Fruit fly (Drosophila melanogaster) whole organism, embryonic: ENCODE measurements around the gene CG6843.

Source experiments
- CG10543 ChIP-seq: fragments of 200-800 bp; sonication (Bioruptor generic); optimal IDR thresholded peaks from 3 replicates; lab custom pipeline; 2017; ENCODE audit warnings: missing biosample characterization, mild to moderate bottlenecking, missing genetic modification characterization, moderate library complexity
- CG10565 ChIP-seq: fragments of 200-800 bp; sonication (Bioruptor generic); optimal IDR thresholded peaks from 3 replicates; lab custom pipeline; 2016; ENCODE audit warnings: missing biosample characterization, mild to moderate bottlenecking, missing genetic modification characterization
- CG12299 ChIP-seq: fragments of 200-800 bp; sonication (Bioruptor generic); optimal IDR thresholded peaks from 2 replicates; lab custom pipeline; 2018; ENCODE audit warnings: missing biosample characterization, mild to moderate bottlenecking, missing genetic modification characterization
- CG1233 ChIP-seq: fragments of 200-800 bp; sonication (Bioruptor generic); optimal IDR thresholded peaks from 4 replicates; lab custom pipeline; 2018; ENCODE audit warnings: missing biosample characterization, mild to moderate bottlenecking, missing genetic modification characterization
- CG12769 ChIP-seq: fragments of 200-800 bp; sonication (Bioruptor generic); optimal IDR thresholded peaks from 2 replicates; lab custom pipeline; 2019; ENCODE audit warnings: missing biosample characterization, mild to moderate bottlenecking, missing genetic modification characterization, moderate library complexity
- CG13123 ChIP-seq: fragments of 200-800 bp; sonication (Bioruptor generic); optimal IDR thresholded peaks from 2 replicates; lab custom pipeline; 2016; ENCODE audit warnings: missing biosample characterization, missing genetic modification characterization
- CG15479 ChIP-seq: fragments of 200-800 bp; sonication (Bioruptor generic); optimal IDR thresholded peaks from 3 replicates; lab custom pipeline; 2019; ENCODE audit warnings: missing biosample characterization, mild to moderate bottlenecking, missing genetic modification characterization, moderate library complexity
- CG16779 ChIP-seq: fragments of 200-800 bp; sonication (Bioruptor generic); IDR thresholded peaks from 2 replicates; pipeline ENCODE4 v1.3.6; 2022; ENCODE audit warnings: missing biosample characterization, missing genetic modification characterization
- CG16815 ChIP-seq: fragments of 200-800 bp; sonication (Bioruptor generic); optimal IDR thresholded peaks from 3 replicates; lab custom pipeline; 2017; ENCODE audit warnings: missing biosample characterization, mild to moderate bottlenecking, missing genetic modification characterization
- CG17359 ChIP-seq: fragments of 200-800 bp; sonication (Bioruptor generic); optimal IDR thresholded peaks from 3 replicates; lab custom pipeline; 2018; ENCODE audit warnings: missing biosample characterization, mild to moderate bottlenecking, missing genetic modification characterization, moderate library complexity
- CG18262 ChIP-seq: fragments of 200-800 bp; optimal IDR thresholded peaks from 3 replicates; lab custom pipeline; 2019; ENCODE audit warnings: missing biosample characterization, mild to moderate bottlenecking, missing genetic modification characterization, moderate library complexity
- CG30431 ChIP-seq: fragments of 200-800 bp; sonication (Bioruptor generic); optimal IDR thresholded peaks from 2 replicates; lab custom pipeline; 2017; ENCODE audit warnings: missing biosample characterization, missing genetic modification characterization
- CG3163 ChIP-seq: fragments of 200-800 bp; sonication (Bioruptor generic); optimal IDR thresholded peaks from 3 replicates; lab custom pipeline; 2016; ENCODE audit warnings: missing biosample characterization, missing genetic modification characterization
- CG34376 ChIP-seq: fragments of 200-800 bp; sonication (Bioruptor generic); optimal IDR thresholded peaks from 2 replicates; lab custom pipeline; 2018; ENCODE audit warnings: missing biosample characterization, mild to moderate bottlenecking, missing genetic modification characterization
- CG5180 ChIP-seq: fragments of 200-800 bp; sonication (Bioruptor generic); optimal IDR thresholded peaks from 3 replicates; lab custom pipeline; 2017; ENCODE audit warnings: missing biosample characterization, missing genetic modification characterization, mild to moderate bottlenecking, moderate library complexity, missing genetic modification reagents
- CG9932 ChIP-seq: fragments of 200-800 bp; sonication (Bioruptor generic); IDR thresholded peaks from 2 replicates; pipeline ENCODE4 v1.3.6; 2022; ENCODE audit warnings: missing biosample characterization, missing genetic modification characterization
- D19A ChIP-seq: fragments of 200-800 bp; optimal IDR thresholded peaks from 3 replicates; lab custom pipeline; 2019; ENCODE audit warnings: missing biosample characterization, mild to moderate bottlenecking, missing genetic modification characterization, moderate library complexity
- Ets97D ChIP-seq: fragments of 200-800 bp; sonication (Bioruptor generic); optimal IDR thresholded peaks from 3 replicates; lab custom pipeline; 2016; ENCODE audit warnings: missing biosample characterization, missing genetic modification characterization
- Hand ChIP-seq: fragments of 200-800 bp; sonication (Bioruptor generic); optimal IDR thresholded peaks from 2 replicates; lab custom pipeline; 2017; ENCODE audit warnings: mild to moderate bottlenecking, missing biosample characterization, missing genetic modification reagents, missing genetic modification characterization
- Hr3 ChIP-seq: fragments of 200-800 bp; sonication (Bioruptor generic); optimal IDR thresholded peaks from 3 replicates; lab custom pipeline; 2016; ENCODE audit warnings: missing biosample characterization, missing genetic modification characterization
- Jarid2 ChIP-seq: fragments of 200-800 bp; sonication (Bioruptor generic); optimal IDR thresholded peaks from 3 replicates; lab custom pipeline; 2017; ENCODE audit warnings: mild to moderate bottlenecking, missing biosample characterization, missing genetic modification reagents, missing genetic modification characterization
- Lhr ChIP-seq: fragments of 200-800 bp; sonication (Bioruptor generic); optimal IDR thresholded peaks from 3 replicates; lab custom pipeline; 2017; ENCODE audit warnings: mild to moderate bottlenecking, missing biosample characterization, missing genetic modification reagents, missing genetic modification characterization
- Max ChIP-seq: fragments of 200-800 bp; sonication (Bioruptor generic); optimal IDR thresholded peaks from 2 replicates; lab custom pipeline; 2016; ENCODE audit warnings: missing biosample characterization, mild to moderate bottlenecking, missing genetic modification characterization
- Med ChIP-seq: fragments of 200-800 bp; sonication (Bioruptor generic); peaks from one replicate; lab custom pipeline; 2016; ENCODE audit warnings: missing biosample characterization, missing genetic modification characterization, mild to moderate bottlenecking, inconsistent platforms, moderate library complexity
- Rx ChIP-seq: fragments of 200-800 bp; sonication (Bioruptor generic); IDR thresholded peaks from 2 replicates; pipeline ENCODE4 v1.3.6; 2022; ENCODE audit warnings: missing biosample characterization, missing genetic modification characterization
- Taf1 ChIP-seq: fragments of 200-800 bp; sonication (Bioruptor generic); IDR thresholded peaks from 2 replicates; pipeline ENCODE4 v1.3.6; 2022; ENCODE audit warnings: missing biosample characterization, missing genetic modification characterization
- btn ChIP-seq: fragments of 200-800 bp; sonication (Bioruptor generic); optimal IDR thresholded peaks from 2 replicates; lab custom pipeline; 2016; ENCODE audit warnings: missing biosample characterization, missing genetic modification characterization
- chif ChIP-seq, 2 experiments: fragments of 200-800 bp; sonication (Bioruptor generic); optimal IDR thresholded peaks; 3 replicates each; lab custom pipeline; 2016; ENCODE audit warnings: missing biosample characterization in 2 of 2, missing genetic modification characterization in 2 of 2
- croc ChIP-seq: fragments of 200-800 bp; sonication (Bioruptor generic); conservative IDR thresholded peaks from 3 replicates; pipeline ENCODE4 v1.3.6; 2022; ENCODE audit warnings: missing biosample characterization, missing genetic modification characterization
- da ChIP-seq: fragments of 200-800 bp; sonication (Bioruptor generic); optimal IDR thresholded peaks from 2 replicates; lab custom pipeline; 2016; ENCODE audit warnings: missing biosample characterization, missing genetic modification characterization
- eyg ChIP-seq: fragments of 200-800 bp; sonication (Bioruptor generic); optimal IDR thresholded peaks from 3 replicates; lab custom pipeline; 2016; ENCODE audit warnings: missing biosample characterization, missing genetic modification characterization
- grn ChIP-seq: fragments of 200-800 bp; sonication (Bioruptor generic); optimal IDR thresholded peaks from 3 replicates; lab custom pipeline; 2017; ENCODE audit warnings: missing biosample characterization, missing genetic modification characterization
- gsb-n ChIP-seq: fragments of 200-800 bp; sonication (Bioruptor generic); optimal IDR thresholded peaks from 3 replicates; lab custom pipeline; 2018; ENCODE audit warnings: missing biosample characterization, mild to moderate bottlenecking, missing genetic modification characterization
- hkb ChIP-seq, 2 experiments: fragments of 200-800 bp in 1 of 2; fragments of >200 bp in 1 of 2; sonication (Bioruptor generic) in 1 of 2; IDR thresholded peaks in 1 of 2; optimal IDR thresholded peaks in 1 of 2; 2 replicates each; pipeline versions ENCODE4 v1.3.6 to Lab custom; 2017 to 2022; ENCODE audit warnings: missing biosample characterization in 1 of 2, missing genetic modification characterization in 1 of 2
- hth ChIP-seq: fragments of >200 bp; optimal IDR thresholded peaks from 2 replicates; lab custom pipeline; 2017; ENCODE audit warnings: inconsistent platforms
- jumu ChIP-seq: fragments of 200-800 bp; sonication (Bioruptor generic); optimal IDR thresholded peaks from 3 replicates; lab custom pipeline; 2016; ENCODE audit warnings: missing biosample characterization, missing genetic modification characterization
- knrl ChIP-seq: fragments of 200-800 bp; sonication (Bioruptor generic); IDR thresholded peaks from 3 replicates; pipeline ENCODE4 v1.3.6; 2022; ENCODE audit warnings: missing biosample characterization, missing genetic modification characterization; ENCODE audit not compliant: partially characterized antibody
- lab ChIP-seq: fragments of 200-800 bp; sonication (Bioruptor generic); optimal IDR thresholded peaks from 3 replicates; lab custom pipeline; 2017; ENCODE audit warnings: missing biosample characterization, missing genetic modification characterization, mild to moderate bottlenecking, moderate library complexity, missing genetic modification reagents
- mirr ChIP-seq: fragments of 200-800 bp; sonication (Bioruptor generic); optimal IDR thresholded peaks from 3 replicates; lab custom pipeline; 2018; ENCODE audit warnings: missing biosample characterization, mild to moderate bottlenecking, missing genetic modification characterization
- nau ChIP-seq: fragments of 200-800 bp; sonication (Bioruptor generic); optimal IDR thresholded peaks from 3 replicates; lab custom pipeline; 2017; ENCODE audit warnings: missing biosample characterization, mild to moderate bottlenecking, missing genetic modification characterization, missing genetic modification reagents
- nom ChIP-seq: fragments of 200-800 bp; sonication (Bioruptor generic); optimal IDR thresholded peaks from 2 replicates; lab custom pipeline; 2017; ENCODE audit warnings: missing biosample characterization, missing genetic modification characterization, mild to moderate bottlenecking, moderate library complexity, missing genetic modification reagents
- org-1 ChIP-seq: fragments of 200-800 bp; sonication (Bioruptor generic); optimal IDR thresholded peaks from 2 replicates; lab custom pipeline; 2017; ENCODE audit warnings: missing biosample characterization, missing genetic modification characterization
- pnt ChIP-seq: fragments of 200-800 bp; sonication (Bioruptor generic); optimal IDR thresholded peaks from 3 replicates; lab custom pipeline; 2016; ENCODE audit warnings: missing biosample characterization, missing genetic modification characterization
- sens ChIP-seq: fragments of 200-800 bp; sonication (Bioruptor generic); peaks from one replicate; lab custom pipeline; 2016; ENCODE audit warnings: missing biosample characterization, missing genetic modification characterization
- seq ChIP-seq: fragments of 200-800 bp; sonication (Bioruptor generic); IDR thresholded peaks from 2 replicates; pipeline ENCODE4 v1.3.6; 2022; ENCODE audit warnings: missing biosample characterization, missing genetic modification characterization
- sqz ChIP-seq: fragments of 200-800 bp; sonication (Bioruptor generic); optimal IDR thresholded peaks from 3 replicates; lab custom pipeline; 2018; ENCODE audit warnings: missing biosample characterization, mild to moderate bottlenecking, missing genetic modification characterization
- stwl ChIP-seq: fragments of 200-800 bp; sonication (Bioruptor generic); optimal IDR thresholded peaks from 3 replicates; lab custom pipeline; 2018; ENCODE audit warnings: missing biosample characterization, mild to moderate bottlenecking, missing genetic modification characterization, moderate library complexity
- sug ChIP-seq: fragments of 200-800 bp; optimal IDR thresholded peaks from 2 replicates; lab custom pipeline; 2019; ENCODE audit warnings: missing biosample characterization, mild to moderate bottlenecking, missing genetic modification characterization, moderate library complexity
- tap ChIP-seq: fragments of 200-800 bp; optimal IDR thresholded peaks from 3 replicates; lab custom pipeline; 2019; ENCODE audit warnings: missing biosample characterization, mild to moderate bottlenecking, missing genetic modification characterization, moderate library complexity

CG6843 gene

dm6 chr3L:18891986-18892385 is 9.4 kb upstream of the CG6843 start, which contains the start of gene NijB (continued):
- TF ChIP-seq Hr3 (GFP tag; lab: Kevin White, UChicago) (peak; percentile 80), D19A (peak; percentile 32), sqz (GFP tag; lab: Kevin White, UChicago) (peak; percentile 85), Lhr (GFP tag; lab: Kevin White, UChicago) (peak; percentile 23), Med (GFP tag; lab: Kevin White, UChicago) (peak; percentile 44), CG3163 (GFP tag; lab: Kevin White, UChicago) (no peak)
- TF ChIP-seq, all 482 proteins: peak for 18

dm6 chr3L:18895079-18895478 is 6.3 kb upstream of the CG6843 start:
- TF ChIP-seq CG15479 (GFP tag; lab: Kevin White, UChicago) (no peak), croc (GFP tag; lab: Robert Waterston, UW) (no peak), mirr (GFP tag; lab: Kevin White, UChicago) (peak; percentile 57), chif (GFP tag; optimal IDR thresholded peaks at IDR 0.05; lab: Kevin White, UChicago) (no peak), CG17359 (peak; percentile 31), pnt (GFP tag; lab: Kevin White, UChicago) (no peak), hkb (optimal IDR thresholded peaks at IDR 0.05; lab: Kevin White, UChicago) (no peak), hkb (GFP tag; IDR thresholded peaks at IDR 0.05; lab: Robert Waterston, UW) (0 out of 2 replicates have a peak, but pooled peaks have one; percentile 16), CG12299 (tag; lab: Kevin White, UChicago) (no peak), Ets97D (GFP tag; lab: Kevin White, UChicago) (no peak), CG30431 (GFP tag; lab: Kevin White, UChicago) (no peak), btn (no peak), CG16779 (GFP tag; lab: Robert Waterston, UW) (no peak), CG34376 (GFP tag; lab: Kevin White, UChicago) (peak; percentile 71), stwl (tag; lab: Kevin White, UChicago) (no peak), Max (no peak), eyg (GFP tag; lab: Kevin White, UChicago) (no peak), da (GFP tag; lab: Kevin White, UChicago) (no peak), Jarid2 (no peak), org-1 (GFP tag; lab: Kevin White, UChicago) (no peak), CG5180 (no peak), gsb-n (tag; lab: Kevin White, UChicago) (no peak), CG16815 (GFP tag; lab: Kevin White, UChicago) (no peak), knrl (GFP tag; lab: Robert Waterston, UW) (no peak), lab (peak; percentile 55), jumu (GFP tag; lab: Kevin White, UChicago) (no peak), CG18262 (tag; lab: Kevin White, UChicago) (no peak), CG1233 (GFP tag; lab: Kevin White, UChicago) (no peak), Taf1 (GFP tag; lab: Robert Waterston, UW) (no peak), Hand (GFP tag; lab: Kevin White, UChicago) (no peak), seq (GFP tag; lab: Robert Waterston, UW) (no peak), CG10543 (GFP tag; lab: Kevin White, UChicago) (peak; percentile 21), Rx (GFP tag; lab: Robert Waterston, UW) (no peak), sug (peak; percentile 80), tap (tag; lab: Kevin White, UChicago) (no peak), CG12769 (peak; percentile 22), hth (no peak), nau (GFP tag; lab: Kevin White, UChicago) (peak; percentile 35), CG13123 (no peak), CG10565 (no peak), sens (GFP tag; lab: Kevin White, UChicago) (peak; percentile 52), CG9932 (no peak), nom (GFP tag; lab: Kevin White, UChicago) (no peak), grn (GFP tag; lab: Kevin White, UChicago) (no peak)
